Worm (Caenorhabditis elegans) whole organism, L1 larva: ENCODE results near the gene dpy-10.
A peak's percentile ranks its signal among the peaks of the same experiment; 100 is the strongest.

Experiments used
- C34B4.2 ChIP-seq: sonication (generic microtip); optimal IDR thresholded peaks from 2 replicates; lab custom pipeline; 2017; ENCODE audit warnings: mild to moderate bottlenecking, missing genetic modification characterization, missing compliant biosample characterization
- F16B12.6 ChIP-seq: fragments of 150-350 bp; optimal IDR thresholded peaks from 2 replicates; lab custom pipeline; 2014; ENCODE audit warnings: missing biosample characterization, missing genetic modification characterization
- Y116A8C.19 ChIP-seq: sonication (generic microtip); optimal IDR thresholded peaks from 2 replicates; lab custom pipeline; 2016; ENCODE audit warnings: missing compliant biosample characterization, missing genetic modification characterization, borderline replicate concordance
- aha-1 ChIP-seq: fragments of 150-350 bp; optimal IDR thresholded peaks from 2 replicates; lab custom pipeline; 2014; ENCODE audit warnings: missing biosample characterization, missing genetic modification characterization
- alr-1 ChIP-seq: fragments of 200-800 bp; sonication (Bioruptor generic); optimal IDR thresholded peaks from 2 replicates; lab custom pipeline; 2018; ENCODE audit warnings: borderline replicate concordance, mild to moderate bottlenecking, missing genetic modification characterization, missing compliant biosample characterization
- ama-1 ChIP-seq: fragments of 150-350 bp; optimal IDR thresholded peaks from 2 replicates; lab custom pipeline; 2014
- ceh-63 ChIP-seq: fragments of 200-800 bp; sonication (Bioruptor generic); optimal IDR thresholded peaks from 2 replicates; lab custom pipeline; 2018; ENCODE audit warnings: mild to moderate bottlenecking, missing genetic modification characterization, missing compliant biosample characterization
- ceh-8 ChIP-seq: fragments of 200-800 bp; sonication (Bioruptor generic); optimal IDR thresholded peaks from 2 replicates; lab custom pipeline; 2018; ENCODE audit warnings: mild to moderate bottlenecking, missing genetic modification characterization, moderate library complexity, missing compliant biosample characterization
- ceh-82 ChIP-seq, 3 experiments: fragments of 150-350 bp in 1 of 3; sonication (generic microtip) in 2 of 3; optimal IDR thresholded peaks; 2 replicates each; lab custom pipeline; 2014 to 2017; ENCODE audit warnings: missing biosample characterization in 3 of 3, missing genetic modification characterization in 3 of 3
- dsc-1 ChIP-seq: sonication (generic microtip); optimal IDR thresholded peaks from 2 replicates; lab custom pipeline; 2016; ENCODE audit warnings: mild to moderate bottlenecking, missing genetic modification characterization, missing compliant biosample characterization
- efl-1 ChIP-seq, 4 experiments: fragments of 150-350 bp; optimal IDR thresholded peaks in 3 of 4; peaks in 1 of 4; 1 replicate in 1 of 4; 2 replicates in 3 of 4; lab custom pipeline; 2014; ENCODE audit warnings: missing biosample characterization in 2 of 4, missing genetic modification characterization in 2 of 4, missing genetic modification reagents in 2 of 4
- efl-3 ChIP-seq: fragments of 200-800 bp; sonication (Bioruptor generic); optimal IDR thresholded peaks from 2 replicates; lab custom pipeline; 2018; ENCODE audit warnings: mild to moderate bottlenecking, missing genetic modification characterization, missing compliant biosample characterization
- fkh-10 ChIP-seq: sonication (generic microtip); optimal IDR thresholded peaks from 2 replicates; lab custom pipeline; 2017; ENCODE audit warnings: missing biosample characterization, missing genetic modification reagents, missing genetic modification characterization
- fkh-4 ChIP-seq: sonication (generic microtip); optimal IDR thresholded peaks from 2 replicates; lab custom pipeline; 2016; ENCODE audit warnings: missing compliant biosample characterization, missing genetic modification characterization, borderline replicate concordance
- fkh-8 ChIP-seq: sonication (generic microtip); optimal IDR thresholded peaks from 2 replicates; lab custom pipeline; 2016; ENCODE audit warnings: mild to moderate bottlenecking, missing genetic modification characterization, missing compliant biosample characterization
- fos-1 ChIP-seq: fragments of 150-350 bp; optimal IDR thresholded peaks from 2 replicates; lab custom pipeline; 2014; ENCODE audit warnings: missing biosample characterization, missing genetic modification characterization
- grh-1 ChIP-seq: fragments of 200-800 bp; sonication (Bioruptor generic); IDR thresholded peaks from 2 replicates; pipeline ENCODE4 v1.3.6; 2022; ENCODE audit warnings: missing genetic modification reagents, missing genetic modification characterization, missing compliant biosample characterization
- hpl-2 ChIP-seq: fragments of 150-350 bp; optimal IDR thresholded peaks from 2 replicates; lab custom pipeline; 2014; ENCODE audit warnings: missing biosample characterization, missing genetic modification reagents, missing genetic modification characterization
- irx-1 ChIP-seq: sonication (generic microtip); optimal IDR thresholded peaks from 2 replicates; lab custom pipeline; 2016; ENCODE audit warnings: missing genetic modification characterization, missing compliant biosample characterization
- isw-1 ChIP-seq: fragments of 200-800 bp; sonication (Bioruptor generic); IDR thresholded peaks from 2 replicates; pipeline ENCODE4 v1.3.6; 2022; ENCODE audit warnings: missing genetic modification characterization, missing compliant biosample characterization
- jun-1 ChIP-seq: fragments of 150-350 bp; optimal IDR thresholded peaks from 2 replicates; lab custom pipeline; 2014; ENCODE audit warnings: missing biosample characterization, missing genetic modification reagents, missing genetic modification characterization
- lin-14 ChIP-seq: fragments of 200-800 bp; sonication (Bioruptor generic); optimal IDR thresholded peaks from 2 replicates; lab custom pipeline; 2018; ENCODE audit warnings: mild to moderate bottlenecking, missing genetic modification characterization, moderate library complexity, missing compliant biosample characterization
- lin-39 ChIP-seq: fragments of 150-350 bp; optimal IDR thresholded peaks from 2 replicates; lab custom pipeline; 2014; ENCODE audit warnings: missing biosample characterization, missing genetic modification reagents, missing genetic modification characterization
- lir-3 ChIP-seq: sonication (generic microtip); optimal IDR thresholded peaks from 2 replicates; lab custom pipeline; 2016; ENCODE audit warnings: mild to moderate bottlenecking, missing genetic modification characterization, moderate library complexity, missing compliant biosample characterization; ENCODE audit not compliant: poor library complexity
- mdl-1 ChIP-seq, 2 experiments: fragments of 150-350 bp; optimal IDR thresholded peaks; 2 replicates each; lab custom pipeline; 2014 to 2017; ENCODE audit warnings: missing biosample characterization in 2 of 2, missing genetic modification characterization in 2 of 2, inconsistent platforms in 1 of 2
- nhr-12 ChIP-seq: sonication (generic microtip); optimal IDR thresholded peaks from 2 replicates; lab custom pipeline; 2017; ENCODE audit warnings: missing biosample characterization, missing genetic modification characterization
- nhr-47 ChIP-seq: sonication (generic microtip); optimal IDR thresholded peaks from 2 replicates; lab custom pipeline; 2016; ENCODE audit warnings: mild to moderate bottlenecking, missing genetic modification characterization, moderate library complexity, missing compliant biosample characterization
- nhr-71 ChIP-seq: sonication (generic microtip); optimal IDR thresholded peaks from 2 replicates; lab custom pipeline; 2016; ENCODE audit warnings: mild to moderate bottlenecking, missing genetic modification characterization, moderate library complexity, missing compliant biosample characterization
- nhr-76 ChIP-seq: sonication (generic microtip); optimal IDR thresholded peaks from 2 replicates; lab custom pipeline; 2017; ENCODE audit warnings: missing biosample characterization, missing genetic modification characterization
- nhr-85 ChIP-seq: sonication (generic microtip); peaks from one replicate; lab custom pipeline; 2016; ENCODE audit warnings: missing genetic modification characterization, inconsistent platforms, missing compliant biosample characterization
- pag-3 ChIP-seq: sonication (generic microtip); optimal IDR thresholded peaks from 2 replicates; lab custom pipeline; 2017; ENCODE audit warnings: missing genetic modification characterization, mild to moderate bottlenecking, missing compliant biosample characterization, antibody characterized with exemption, borderline replicate concordance; ENCODE audit not compliant: insufficient read depth
- snpc-4 ChIP-seq: fragments of 150-350 bp; optimal IDR thresholded peaks from 2 replicates; lab custom pipeline; 2014; ENCODE audit warnings: missing biosample characterization, missing genetic modification characterization
- sup-37 ChIP-seq: fragments of 200-800 bp; sonication (Bioruptor generic); optimal IDR thresholded peaks from 2 replicates; lab custom pipeline; 2018; ENCODE audit warnings: mild to moderate bottlenecking, missing genetic modification characterization, missing compliant biosample characterization
- tlp-1 ChIP-seq: fragments of 150-350 bp; optimal IDR thresholded peaks from 2 replicates; lab custom pipeline; 2014; ENCODE audit warnings: missing biosample characterization, missing genetic modification characterization
- unc-30 ChIP-seq: sonication (generic microtip); optimal IDR thresholded peaks from 2 replicates; lab custom pipeline; 2017; ENCODE audit warnings: missing biosample characterization, missing genetic modification characterization
- unc-86 ChIP-seq: sonication (generic microtip); optimal IDR thresholded peaks from 2 replicates; lab custom pipeline; 2016; ENCODE audit warnings: missing genetic modification characterization, missing compliant biosample characterization
- unc-98 ChIP-seq: fragments of 200-800 bp; sonication (Bioruptor generic); IDR thresholded peaks from 2 replicates; pipeline ENCODE4 v1.3.6; 2022; ENCODE audit warnings: missing genetic modification characterization, missing compliant biosample characterization
- xbp-1 ChIP-seq: sonication (generic microtip); optimal IDR thresholded peaks from 2 replicates; lab custom pipeline; 2016; ENCODE audit warnings: missing genetic modification characterization, missing compliant biosample characterization
- zip-4 ChIP-seq: fragments of 200-800 bp; sonication (Bioruptor generic); optimal IDR thresholded peaks from 2 replicates; lab custom pipeline; 2018; ENCODE audit warnings: mild to moderate bottlenecking, missing genetic modification characterization, moderate library complexity, missing compliant biosample characterization
- ztf-11 ChIP-seq, 2 experiments: sonication (generic microtip); optimal IDR thresholded peaks; 2 replicates each; lab custom pipeline; 2016 to 2017; ENCODE audit warnings: missing genetic modification characterization in 2 of 2, missing biosample characterization in 1 of 2, missing compliant biosample characterization in 1 of 2
- ztf-4 ChIP-seq: fragments of 150-350 bp; optimal IDR thresholded peaks from 2 replicates; lab custom pipeline; 2014; ENCODE audit warnings: missing biosample characterization, missing genetic modification characterization

dpy-10 gene

ce11 chrII:6708980-6709379 lies 3.0 kb downstream of the dpy-10 start (continued):
- no peak for TF ChIP-seq Y116A8C.19
- TF ChIP-seq C34B4.2 (tag; lab: Kevin White, UChicago), result no peak
- no peak for TF ChIP-seq efl-3 (GFP tag; lab: Kevin White, UChicago)
- no peak for TF ChIP-seq zip-4 (GFP tag; lab: Kevin White, UChicago)
- no peak for TF ChIP-seq snpc-4 (tag; lab: Kevin White, UChicago)
- TF ChIP-seq mdl-1 (tag; optimal IDR thresholded peaks at IDR 0.05; lab: Kevin White, UChicago), result no peak
- no peak for TF ChIP-seq alr-1
- TF ChIP-seq irx-1 (tag; lab: Kevin White, UChicago), result no peak
- TF ChIP-seq F16B12.6 (tag; lab: Kevin White, UChicago), result no peak
- no peak for TF ChIP-seq ceh-8 (GFP tag; lab: Kevin White, UChicago)
- TF ChIP-seq lin-14 (GFP tag; lab: Kevin White, UChicago), result peak; percentile 90
- TF ChIP-seq ceh-63 (GFP tag; lab: Kevin White, UChicago), result no peak
- no peak for TF ChIP-seq unc-98 (GFP tag; lab: Robert Waterston, UW)
- peak; percentile 62 for TF ChIP-seq nhr-71 (tag; lab: Kevin White, UChicago)
- TF ChIP-seq ztf-4 (tag; lab: Kevin White, UChicago), result no peak
- TF ChIP-seq efl-1 (optimal IDR thresholded peaks at IDR 0.05; lab: Kevin White, UChicago), result peak; percentile 14 to 28
- TF ChIP-seq efl-1 (GFP tag; optimal IDR thresholded peaks at IDR 0.05 in 1 of 2; lab: Kevin White, UChicago), result peak in 1 of 2 experiments; percentile 18
- TF ChIP-seq lir-3 (tag; lab: Kevin White, UChicago), result no peak
- TF ChIP-seq fkh-8, result no peak
- no peak for TF ChIP-seq jun-1
- TF ChIP-seq nhr-76, result no peak
- TF ChIP-seq aha-1 (tag; lab: Kevin White, UChicago), result no peak
- TF ChIP-seq isw-1 (GFP tag; lab: Robert Waterston, UW), result 0 out of 2 replicates have a peak, but pooled peaks have one; percentile 19
- peak; percentile 14 for TF ChIP-seq dsc-1
- peak; percentile 8 for TF ChIP-seq fkh-10 (GFP tag; lab: Kevin White, UChicago)
- no peak for TF ChIP-seq lin-39 (tag; lab: Kevin White, UChicago)
- no peak for TF ChIP-seq pag-3 (tag; lab: Kevin White, UChicago)
- peak in 2 of 3 experiments; percentile 33 to 57 for TF ChIP-seq ceh-82 (tag; optimal IDR thresholded peaks at IDR 0.05; lab: Kevin White, UChicago)
- TF ChIP-seq hpl-2 (GFP tag; lab: Kevin White, UChicago), result no peak
- TF ChIP-seq tlp-1 (tag; lab: Kevin White, UChicago), result no peak
- no peak for TF ChIP-seq nhr-12 (tag; lab: Kevin White, UChicago)
- TF ChIP-seq unc-86 (tag; lab: Kevin White, UChicago), result no peak
- TF ChIP-seq xbp-1 (tag; lab: Kevin White, UChicago), result peak; percentile 14
- peak; percentile 29 for TF ChIP-seq nhr-47
- no peak for TF ChIP-seq fkh-4 (tag; lab: Kevin White, UChicago)
- no peak for TF ChIP-seq ama-1
- TF ChIP-seq fos-1 (tag; lab: Kevin White, UChicago), result no peak
- TF ChIP-seq nhr-85, result no peak
- TF ChIP-seq grh-1 (GFP tag; lab: Robert Waterston, UW), result no peak
- TF ChIP-seq sup-37 (GFP tag; lab: Kevin White, UChicago), result no peak
- TF ChIP-seq unc-30 (tag; lab: Kevin White, UChicago), result no peak
- TF ChIP-seq ztf-11 (tag; optimal IDR thresholded peaks at IDR 0.05; lab: Kevin White, UChicago), result no peak
